Fruit fly (Drosophila melanogaster): Measurements from ENCODE around the gene CG6873.

dm6 chrX:18699268-18700140, 40.2 kb downstream of the CG6873 start:
- TF ChIP-seq CG8478 (optimal IDR thresholded peaks at IDR 0.05), result no peak
- TF ChIP-seq CTCF (optimal IDR thresholded peaks at IDR 0.05), result no peak

All from S2 (cell line).